Worm (Caenorhabditis elegans): ENCODE results near the gene M02D8.2.

The M02D8.2 gene

DNA sequence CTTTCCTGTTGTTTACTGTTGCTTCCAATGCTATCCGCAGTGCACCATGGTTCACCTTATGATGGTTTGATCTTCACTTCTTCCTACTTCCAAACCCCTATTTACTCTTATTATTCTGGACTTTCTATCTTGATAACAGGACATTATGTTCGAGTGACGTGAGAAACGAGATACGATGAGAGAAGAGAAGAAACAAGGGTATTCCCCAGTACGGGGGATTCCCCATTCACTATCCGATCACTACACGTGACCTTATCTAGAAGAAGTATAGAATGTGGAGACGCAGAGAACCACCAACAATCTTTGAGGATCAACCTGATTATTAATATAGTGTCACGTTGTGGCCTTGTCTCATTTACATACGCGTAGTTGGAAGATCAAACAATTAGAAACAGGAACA lies 13.1 kb downstream of the M02D8.2 start (continued):
- TF ChIP-seq dve-1 (tag; optimal IDR thresholded peaks at IDR 0.05; ENCODE audit: insufficient read depth), result peak; percentile 54
- no peak for TF ChIP-seq F37D6.2 (tag; optimal IDR thresholded peaks at IDR 0.05)
- no peak for TF ChIP-seq zip-11 (GFP tag; IDR thresholded peaks at IDR 0.05)
- TF ChIP-seq T20F7.1 (GFP tag; optimal IDR thresholded peaks at IDR 0.05), result no peak
- TF ChIP-seq ceh-82 (tag; optimal IDR thresholded peaks at IDR 0.05), result no peak
- TF ChIP-seq mxl-3 (GFP tag; optimal IDR thresholded peaks at IDR 0.05), result peak; percentile 49
- no peak for TF ChIP-seq mep-1 (tag; optimal IDR thresholded peaks at IDR 0.05)
- no peak for TF ChIP-seq lin-29 (GFP tag; IDR thresholded peaks at IDR 0.05)
- no peak for TF ChIP-seq duxl-1 (tag; optimal IDR thresholded peaks at IDR 0.05; ENCODE audit: poor library complexity)

DNA sequence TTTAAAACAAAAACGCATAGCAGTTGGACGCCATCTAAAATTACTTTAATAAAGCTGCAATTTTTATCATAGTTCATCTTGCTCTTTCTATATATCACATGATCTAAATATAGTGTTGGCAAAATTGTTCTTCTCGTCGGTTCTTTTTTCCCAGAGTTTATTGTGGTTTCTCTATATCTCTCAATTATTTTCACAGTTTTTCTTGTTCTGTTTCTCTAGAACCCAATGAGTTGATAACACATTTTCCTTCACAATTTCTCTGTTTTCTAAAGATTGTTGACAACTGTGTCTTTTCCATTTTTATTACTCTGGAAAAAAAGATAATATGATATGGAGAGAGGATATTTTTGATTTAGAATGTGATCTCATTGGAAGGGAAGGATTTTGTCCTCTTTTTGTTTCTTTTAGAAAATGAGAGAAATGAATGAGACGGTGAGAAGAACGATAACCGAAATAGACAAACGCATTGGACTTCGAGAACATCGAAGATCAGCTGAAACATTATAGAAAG lies 14.9 kb downstream of the M02D8.2 start:
- TF ChIP-seq T26A8.4 (GFP tag; IDR thresholded peaks at IDR 0.05) (no peak), aly-2 (tag; optimal IDR thresholded peaks at IDR 0.05) (no peak), egl-43 (GFP tag; IDR thresholded peaks at IDR 0.05) (no peak), zip-2 (tag; optimal IDR thresholded peaks at IDR 0.05) (no peak), ceh-20 (GFP tag; IDR thresholded peaks at IDR 0.05) (no peak), nhr-11 (tag; optimal IDR thresholded peaks at IDR 0.05) (peak; percentile 10), hif-1 (tag; optimal IDR thresholded peaks at IDR 0.05) (no peak), lin-39 (tag; optimal IDR thresholded peaks at IDR 0.05) (no peak), lin-15B (tag; optimal IDR thresholded peaks at IDR 0.05) (no peak), lin-38 (GFP tag; IDR thresholded peaks at IDR 0.05) (no peak), R02D3.7 (tag; optimal IDR thresholded peaks at IDR 0.05) (no peak), daf-16 (GFP tag; optimal IDR thresholded peaks at IDR 0.05) (peak in 1 of 2 experiments; percentile 38), daf-16 (tag; optimal IDR thresholded peaks at IDR 0.05) (peak; percentile 74), nhr-111 (GFP tag; optimal IDR thresholded peaks at IDR 0.05) (no peak), nhr-76 (tag; optimal IDR thresholded peaks at IDR 0.05) (no peak), ceh-32 (tag; optimal IDR thresholded peaks at IDR 0.05; ENCODE audit: poor library complexity) (no peak), nhr-42 (GFP tag; IDR thresholded peaks at IDR 0.05) (no peak), ceh-62 (tag; optimal IDR thresholded peaks at IDR 0.05) (no peak), gei-8 (GFP tag; optimal IDR thresholded peaks at IDR 0.05) (no peak), lim-7 (GFP tag; IDR thresholded peaks at IDR 0.05) (no peak), pha-4 (GFP tag; IDR thresholded peaks at IDR 0.05) (no peak), pha-4 (tag; optimal IDR thresholded peaks at IDR 0.05) (no peak), F26F4.8 (GFP tag; conservative IDR thresholded peaks at IDR 0.05) (no peak), hmg-1.1 (GFP tag; IDR thresholded peaks at IDR 0.05) (no peak), nhr-28 (tag; optimal IDR thresholded peaks at IDR 0.05) (peak; percentile 29), pqm-1 (tag; optimal IDR thresholded peaks at IDR 0.05) (no peak), Y105C5A.15 (GFP tag; IDR thresholded peaks at IDR 0.05) (no peak), nhr-77 (tag; optimal IDR thresholded peaks at IDR 0.05) (no peak), lin-13 (GFP tag; optimal IDR thresholded peaks at IDR 0.05) (no peak), nhr-48 (tag; optimal IDR thresholded peaks at IDR 0.05) (no peak), mdl-1 (tag; optimal IDR thresholded peaks at IDR 0.05) (peak in 1 of 2 experiments; percentile 15), php-3 (GFP tag; IDR thresholded peaks at IDR 0.05) (no peak), ceh-28 (tag; optimal IDR thresholded peaks at IDR 0.05) (no peak), lsy-2 (tag; optimal IDR thresholded peaks at IDR 0.05) (no peak), spr-1 (tag; optimal IDR thresholded peaks at IDR 0.05) (no peak), snpc-1.2 (GFP tag; IDR thresholded peaks at IDR 0.05) (no peak), nhr-10 (tag; optimal IDR thresholded peaks at IDR 0.05) (no peak), dve-1 (tag; optimal IDR thresholded peaks at IDR 0.05; ENCODE audit: insufficient read depth) (peak; percentile 23), daf-8 (GFP tag; IDR thresholded peaks at IDR 0.05) (no peak), unc-130 (GFP tag; optimal IDR thresholded peaks at IDR 0.05) (no peak), snpc-4 (tag; optimal IDR thresholded peaks at IDR 0.05) (no peak)
